Worm (Caenorhabditis elegans) whole organism, L4 larva: ENCODE results near the gene str-176.
A peak's percentile ranks its signal among the peaks of the same experiment; 100 is the strongest.

ENCODE experiments used
- F26F4.8 ChIP-seq: fragments of 200-800 bp; sonication (Bioruptor generic); conservative IDR thresholded peaks from 2 replicates; pipeline ENCODE4 v1.3.6; 2022; ENCODE audit warnings: missing genetic modification characterization, missing compliant biosample characterization
- F37D6.2 ChIP-seq: sonication (generic microtip); optimal IDR thresholded peaks from 2 replicates; lab custom pipeline; 2016; ENCODE audit warnings: mild to moderate bottlenecking, missing genetic modification characterization, missing compliant biosample characterization
- F44E2.7 ChIP-seq: fragments of 200-800 bp; sonication (Bioruptor generic); IDR thresholded peaks from 2 replicates; pipeline ENCODE4 v2.1.2; 2022; ENCODE audit warnings: missing genetic modification characterization, missing compliant biosample characterization
- R02D3.7 ChIP-seq: fragments of 150-350 bp; sonication (generic microtip); optimal IDR thresholded peaks from 3 replicates; lab custom pipeline; 2014; ENCODE audit warnings: missing biosample characterization, missing genetic modification characterization
- T20F7.1 ChIP-seq: fragments of 200-800 bp; sonication (Bioruptor generic); optimal IDR thresholded peaks from 2 replicates; lab custom pipeline; 2018; ENCODE audit warnings: mild to moderate bottlenecking, missing genetic modification characterization, missing compliant biosample characterization
- T26A8.4 ChIP-seq: fragments of 200-800 bp; sonication (Bioruptor generic); IDR thresholded peaks from 2 replicates; pipeline ENCODE4 v1.3.6; 2022; ENCODE audit warnings: missing genetic modification characterization, missing compliant biosample characterization
- Y5F2A.4 ChIP-seq: fragments of 200-800 bp; sonication (Bioruptor generic); optimal IDR thresholded peaks from 2 replicates; lab custom pipeline; 2018; ENCODE audit warnings: mild to moderate bottlenecking, missing genetic modification characterization, missing compliant biosample characterization
- aly-2 ChIP-seq: sonication (generic microtip); optimal IDR thresholded peaks from 2 replicates; lab custom pipeline; 2018; ENCODE audit warnings: missing biosample characterization, missing genetic modification characterization
- attf-4 ChIP-seq: sonication (generic microtip); optimal IDR thresholded peaks from 3 replicates; lab custom pipeline; 2017; ENCODE audit warnings: missing biosample characterization, missing genetic modification characterization
- ceh-44 ChIP-seq: fragments of 200-800 bp; sonication (Bioruptor generic); IDR thresholded peaks from 2 replicates; pipeline ENCODE4 v1.3.6; 2022; ENCODE audit warnings: missing genetic modification reagents, missing genetic modification characterization, missing compliant biosample characterization
- ctbp-1 ChIP-seq: fragments of 200-800 bp; sonication (Bioruptor generic); IDR thresholded peaks from 2 replicates; pipeline ENCODE4 v1.3.6; 2022; ENCODE audit warnings: missing genetic modification reagents, missing genetic modification characterization, missing compliant biosample characterization
- daf-12 ChIP-seq: fragments of 150-350 bp; optimal IDR thresholded peaks from 2 replicates; lab custom pipeline; 2014; ENCODE audit warnings: missing biosample characterization, missing genetic modification reagents, missing genetic modification characterization
- daf-8 ChIP-seq: fragments of 200-800 bp; sonication (Bioruptor generic); IDR thresholded peaks from 2 replicates; pipeline ENCODE4 v1.3.6; 2022; ENCODE audit warnings: missing genetic modification characterization, missing compliant biosample characterization
- dmd-8 ChIP-seq: fragments of 200-800 bp; sonication (Bioruptor generic); IDR thresholded peaks from 2 replicates; pipeline ENCODE4 v1.3.6; 2022; ENCODE audit warnings: missing genetic modification characterization, missing compliant biosample characterization
- duxl-1 ChIP-seq: sonication (generic microtip); optimal IDR thresholded peaks from 2 replicates; lab custom pipeline; 2016; ENCODE audit warnings: mild to moderate bottlenecking, missing genetic modification characterization, moderate library complexity, missing compliant biosample characterization; ENCODE audit not compliant: poor library complexity
- jun-1 ChIP-seq: fragments of 150-350 bp; optimal IDR thresholded peaks from 2 replicates; lab custom pipeline; 2014; ENCODE audit warnings: missing biosample characterization, missing genetic modification reagents, missing genetic modification characterization
- lim-7 ChIP-seq: fragments of 200-800 bp; sonication (Bioruptor generic); IDR thresholded peaks from 2 replicates; pipeline ENCODE4 v1.3.6; 2022; ENCODE audit warnings: missing genetic modification characterization, missing compliant biosample characterization
- lin-1 ChIP-seq: fragments of 200-800 bp; sonication (Bioruptor generic); IDR thresholded peaks from 2 replicates; pipeline ENCODE4 v1.3.6; 2022; ENCODE audit warnings: missing genetic modification reagents, missing genetic modification characterization, missing compliant biosample characterization
- lin-13 ChIP-seq: fragments of 150-350 bp; optimal IDR thresholded peaks from 2 replicates; lab custom pipeline; 2014; ENCODE audit warnings: missing biosample characterization, missing genetic modification reagents, missing genetic modification characterization
- lin-39 ChIP-seq: fragments of 150-350 bp; optimal IDR thresholded peaks from 2 replicates; lab custom pipeline; 2014; ENCODE audit warnings: missing biosample characterization, missing genetic modification reagents, missing genetic modification characterization
- lsy-2 ChIP-seq, 2 experiments: fragments of 150-350 bp in 1 of 2; sonication (generic microtip) in 1 of 2; optimal IDR thresholded peaks; 2 replicates each; lab custom pipeline; 2014 to 2017; ENCODE audit warnings: missing biosample characterization in 2 of 2, missing genetic modification characterization in 2 of 2
- mdt-29 ChIP-seq: fragments of 200-800 bp; sonication (Bioruptor generic); IDR thresholded peaks from 2 replicates; pipeline ENCODE4 v1.3.6; 2022; ENCODE audit warnings: missing genetic modification reagents, missing genetic modification characterization, missing compliant biosample characterization
- mes-2 ChIP-seq: sonication (generic microtip); optimal IDR thresholded peaks from 2 replicates; lab custom pipeline; 2016; ENCODE audit warnings: missing genotype, mild to moderate bottlenecking, missing genetic modification characterization, missing compliant biosample characterization; ENCODE audit not compliant: poor library complexity, severe bottlenecking
- mxl-3 ChIP-seq: fragments of 200-800 bp; sonication (Bioruptor generic); optimal IDR thresholded peaks from 2 replicates; lab custom pipeline; 2018; ENCODE audit warnings: mild to moderate bottlenecking, missing genetic modification characterization, missing compliant biosample characterization
- nhr-10 ChIP-seq: fragments of 150-350 bp; optimal IDR thresholded peaks from 2 replicates; lab custom pipeline; 2014; ENCODE audit warnings: missing biosample characterization, missing genetic modification characterization
- nhr-25 ChIP-seq: sonication (generic microtip); optimal IDR thresholded peaks from 2 replicates; lab custom pipeline; 2017; ENCODE audit warnings: missing genetic modification characterization, mild to moderate bottlenecking, missing compliant biosample characterization, antibody characterized with exemption, moderate library complexity, borderline replicate concordance; ENCODE audit not compliant: insufficient read depth
- nhr-48 ChIP-seq: sonication (generic microtip); optimal IDR thresholded peaks from 2 replicates; lab custom pipeline; 2016; ENCODE audit warnings: mild to moderate bottlenecking, missing genetic modification characterization, missing compliant biosample characterization
- nhr-6 ChIP-seq: fragments of 150-350 bp; optimal IDR thresholded peaks from 2 replicates; lab custom pipeline; 2014; ENCODE audit warnings: missing biosample characterization, missing genetic modification characterization
- pha-4 ChIP-seq, 2 experiments: fragments of 150-350 bp in 1 of 2; fragments of 200-800 bp in 1 of 2; sonication (Bioruptor generic) in 1 of 2; IDR thresholded peaks in 1 of 2; optimal IDR thresholded peaks in 1 of 2; 2 replicates each; pipeline versions ENCODE4 v1.3.6 to Lab custom; 2014 to 2022; ENCODE audit warnings: missing genetic modification characterization in 2 of 2, missing genetic modification reagents in 2 of 2, missing biosample characterization in 1 of 2, missing compliant biosample characterization in 1 of 2
- skn-1 ChIP-seq: fragments of 150-350 bp; optimal IDR thresholded peaks from 2 replicates; lab custom pipeline; 2014; ENCODE audit warnings: missing biosample characterization, missing genetic modification characterization
- tag-97 ChIP-seq: fragments of 200-800 bp; sonication (Bioruptor generic); IDR thresholded peaks from 2 replicates; pipeline ENCODE4 v1.3.6; 2022; ENCODE audit warnings: missing genetic modification characterization, missing compliant biosample characterization
- tra-1 ChIP-seq: fragments of 200-800 bp; sonication (Bioruptor generic); IDR thresholded peaks from 2 replicates; pipeline ENCODE4 v1.3.6; 2022; ENCODE audit warnings: missing genetic modification reagents, missing genetic modification characterization, missing compliant biosample characterization
- unc-39 ChIP-seq: sonication (generic microtip); optimal IDR thresholded peaks from 2 replicates; lab custom pipeline; 2017; ENCODE audit warnings: missing biosample characterization, missing genetic modification characterization
- zfp-2 ChIP-seq: sonication (generic microtip); optimal IDR thresholded peaks from 2 replicates; lab custom pipeline; 2016; ENCODE audit warnings: mild to moderate bottlenecking, missing genetic modification characterization, missing compliant biosample characterization
- zfp-3 ChIP-seq: fragments of 200-800 bp; sonication (Bioruptor generic); conservative IDR thresholded peaks from 2 replicates; pipeline ENCODE4 v1.3.6; 2022; ENCODE audit warnings: missing genetic modification reagents, missing genetic modification characterization, missing compliant biosample characterization
- zip-11 ChIP-seq: fragments of 200-800 bp; sonication (Bioruptor generic); IDR thresholded peaks from 2 replicates; pipeline ENCODE4 v1.3.6; 2022; ENCODE audit warnings: missing genetic modification characterization, missing compliant biosample characterization

str-176 gene

DNA sequence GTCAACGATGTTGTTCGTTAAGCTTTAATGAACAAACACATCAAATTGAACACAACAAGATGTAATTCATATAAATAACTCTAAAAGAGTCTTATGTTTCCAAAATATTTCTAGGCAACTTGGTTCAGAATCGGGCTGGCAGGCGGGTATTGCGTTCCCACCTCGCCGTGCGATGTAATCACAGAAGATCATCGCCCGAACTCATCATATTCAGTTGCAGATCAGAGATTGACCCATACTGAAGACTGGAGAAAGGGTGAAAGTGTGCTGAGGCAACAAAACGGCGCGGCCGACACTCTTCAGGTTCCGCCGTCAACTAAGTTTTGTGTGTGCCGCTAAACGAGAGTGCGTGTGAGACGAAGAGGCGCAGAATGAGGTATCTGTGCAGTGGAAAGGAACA lies 35.1 kb downstream of the str-176 start (continued):
- TF ChIP-seq lin-1 (GFP tag; lab: Robert Waterston, UW) (peak; percentile 74), mes-2 (peak; percentile 87), dmd-8 (GFP tag; lab: Robert Waterston, UW) (0 out of 2 replicates have a peak, but pooled peaks have one; percentile 28), unc-39 (tag; lab: Kevin White, UChicago) (no peak), tra-1 (GFP tag; lab: Robert Waterston, UW) (peak; percentile 59), nhr-25 (tag; lab: Kevin White, UChicago) (no peak), daf-8 (no peak), jun-1 (tag; lab: Kevin White, UChicago) (peak; percentile 38), F26F4.8 (no peak), mxl-3 (GFP tag; lab: Kevin White, UChicago) (peak; percentile 82), attf-4 (tag; lab: Kevin White, UChicago) (no peak), tag-97 (GFP tag; lab: Robert Waterston, UW) (0 out of 2 replicates have a peak, but pooled peaks have one; percentile 21), pha-4 (GFP tag; IDR thresholded peaks at IDR 0.05; lab: Robert Waterston, UW) (peak; percentile 78), pha-4 (tag; optimal IDR thresholded peaks at IDR 0.05; lab: Kevin White, UChicago) (no peak), T20F7.1 (peak; percentile 9), nhr-6 (tag; lab: Kevin White, UChicago) (peak; percentile 2), lsy-2 (tag; optimal IDR thresholded peaks at IDR 0.05; lab: Kevin White, UChicago) (peak; percentile 46 to 88), daf-12 (tag; lab: Kevin White, UChicago) (no peak), zfp-3 (GFP tag; lab: Robert Waterston, UW) (peak; percentile 70; the same call in 1 of the 2 replicates), aly-2 (tag; lab: Kevin White, UChicago) (no peak)

DNA sequence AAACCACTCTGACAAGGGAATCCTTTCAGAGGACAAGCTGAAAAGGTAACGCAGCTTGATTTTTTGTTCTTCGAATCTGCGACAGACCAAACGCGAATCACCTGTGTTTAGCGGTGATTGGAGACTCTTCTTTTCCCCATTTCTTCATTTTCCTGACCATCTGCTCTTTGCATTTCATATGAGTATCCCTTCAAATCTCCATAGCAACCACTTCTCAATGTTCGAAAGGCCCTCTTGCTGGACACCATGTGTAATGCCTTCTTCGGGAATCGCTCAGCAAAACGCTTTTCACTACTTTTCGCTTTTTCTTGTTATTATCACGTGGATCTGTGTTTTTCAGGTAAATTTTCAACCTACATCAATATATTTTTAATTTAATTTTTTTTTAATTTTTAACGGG lies 37.1 kb downstream of the str-176 start, which contains the start of the genes T26A8.3 and tmem-231:
T26A8.3 (minus strand) TSS at position 101 of the 400 bp plus-strand sequence.
tmem-231 (plus strand) TSS at position 249 of the 400 bp plus-strand sequence.
- TF ChIP-seq nhr-10 (tag; lab: Kevin White, UChicago) = no peak
- TF ChIP-seq zip-11 (GFP tag; lab: Robert Waterston, UW) = no peak
- no peak for TF ChIP-seq lin-1 (GFP tag; lab: Robert Waterston, UW)
- TF ChIP-seq F37D6.2 (tag; lab: Kevin White, UChicago) = no peak
- no peak for TF ChIP-seq lim-7 (GFP tag; lab: Robert Waterston, UW)
- no peak for TF ChIP-seq Y5F2A.4 (GFP tag; lab: Kevin White, UChicago)
- TF ChIP-seq F26F4.8 = no peak
- no peak for TF ChIP-seq nhr-48 (tag; lab: Kevin White, UChicago)
- TF ChIP-seq F44E2.7 (GFP tag; lab: Robert Waterston, UW) = no peak
- TF ChIP-seq mdt-29 (GFP tag; lab: Robert Waterston, UW) = no peak
- TF ChIP-seq lin-39 = no peak
- TF ChIP-seq zfp-2 = no peak
- TF ChIP-seq daf-8 = no peak
- no peak for TF ChIP-seq duxl-1 (tag; lab: Kevin White, UChicago)
- TF ChIP-seq attf-4 (tag; lab: Kevin White, UChicago) = no peak
- no peak for TF ChIP-seq R02D3.7
- TF ChIP-seq lin-13 (GFP tag; lab: Kevin White, UChicago) = no peak

DNA sequence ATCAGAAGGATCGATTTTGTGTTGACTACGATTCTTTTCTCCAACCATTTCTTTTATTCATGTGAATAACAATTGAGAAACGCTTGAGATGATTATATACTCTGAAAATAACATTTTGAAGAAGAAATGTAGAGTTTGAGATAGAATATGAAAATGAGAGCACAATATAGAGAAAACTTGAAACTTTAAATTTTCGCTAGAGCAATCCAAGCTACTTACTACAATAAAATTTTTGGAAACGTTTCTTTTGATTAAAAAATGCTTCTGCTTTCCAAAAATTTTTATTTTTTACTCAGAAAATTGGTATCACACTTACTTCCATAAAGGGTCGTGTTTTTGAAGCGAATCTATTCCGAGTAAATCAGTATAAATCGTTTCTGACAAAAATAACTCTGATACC lies 42.7 kb downstream of the str-176 start, which contains the start of gene M116.5:
M116.5 (minus strand) TSS at position 101 of the 400 bp plus-strand sequence.
- no peak for TF ChIP-seq ctbp-1 (GFP tag; lab: Robert Waterston, UW)
- no peak for TF ChIP-seq T26A8.4
- no peak for TF ChIP-seq ceh-44 (GFP tag; lab: Robert Waterston, UW)
- TF ChIP-seq lin-1 (GFP tag; lab: Robert Waterston, UW) = no peak
- TF ChIP-seq duxl-1 (tag; lab: Kevin White, UChicago) = no peak
- no peak for TF ChIP-seq zfp-3 (GFP tag; lab: Robert Waterston, UW)
- no peak for TF ChIP-seq skn-1 (tag; lab: Kevin White, UChicago)
